Worm (Caenorhabditis elegans) whole organism, L4 larva: Measurements from ENCODE around the gene Y37H2A.11.
A peak's percentile ranks its signal among the peaks of the same experiment; 100 is the strongest.

Experiments
- F10B5.3 ChIP-seq: sonication (generic microtip); optimal IDR thresholded peaks from 2 replicates; lab custom pipeline; 2016; ENCODE audit warnings: mild to moderate bottlenecking, missing genetic modification characterization, missing compliant biosample characterization
- F26F4.8 ChIP-seq: fragments of 200-800 bp; sonication (Bioruptor generic); conservative IDR thresholded peaks from 2 replicates; pipeline ENCODE4 v1.3.6; 2022; ENCODE audit warnings: missing genetic modification characterization, missing compliant biosample characterization
- Y5F2A.4 ChIP-seq: fragments of 200-800 bp; sonication (Bioruptor generic); optimal IDR thresholded peaks from 2 replicates; lab custom pipeline; 2018; ENCODE audit warnings: mild to moderate bottlenecking, missing genetic modification characterization, missing compliant biosample characterization
- ZK337.2 ChIP-seq: fragments of 200-800 bp; sonication (Bioruptor generic); IDR thresholded peaks from 2 replicates; pipeline ENCODE4 v1.3.6; 2022; ENCODE audit warnings: missing genetic modification reagents, missing genetic modification characterization, missing compliant biosample characterization
- aha-1 ChIP-seq: fragments of 150-350 bp; peaks from one replicate; lab custom pipeline; 2014; ENCODE audit warnings: missing biosample characterization, missing genetic modification characterization
- ceh-32 ChIP-seq: sonication (generic microtip); optimal IDR thresholded peaks from 2 replicates; lab custom pipeline; 2016; ENCODE audit warnings: mild to moderate bottlenecking, missing genetic modification characterization, missing compliant biosample characterization; ENCODE audit not compliant: poor library complexity
- ceh-44 ChIP-seq: fragments of 200-800 bp; sonication (Bioruptor generic); IDR thresholded peaks from 2 replicates; pipeline ENCODE4 v1.3.6; 2022; ENCODE audit warnings: missing genetic modification reagents, missing genetic modification characterization, missing compliant biosample characterization
- ceh-82 ChIP-seq: sonication (generic microtip); optimal IDR thresholded peaks from 2 replicates; lab custom pipeline; 2017; ENCODE audit warnings: missing biosample characterization, missing genetic modification characterization
- daf-12 ChIP-seq: fragments of 150-350 bp; optimal IDR thresholded peaks from 2 replicates; lab custom pipeline; 2014; ENCODE audit warnings: missing biosample characterization, missing genetic modification reagents, missing genetic modification characterization
- dmd-6 ChIP-seq: fragments of 200-800 bp; sonication (Bioruptor generic); IDR thresholded peaks from 2 replicates; pipeline ENCODE4 v1.3.6; 2022; ENCODE audit warnings: missing genetic modification reagents, missing genetic modification characterization, missing compliant biosample characterization
- duxl-1 ChIP-seq: sonication (generic microtip); optimal IDR thresholded peaks from 2 replicates; lab custom pipeline; 2016; ENCODE audit warnings: mild to moderate bottlenecking, missing genetic modification characterization, moderate library complexity, missing compliant biosample characterization; ENCODE audit not compliant: poor library complexity
- egl-43 ChIP-seq: fragments of 200-800 bp; sonication (Bioruptor generic); IDR thresholded peaks from 2 replicates; pipeline ENCODE4 v1.3.6; 2022; ENCODE audit warnings: missing genetic modification reagents, missing genetic modification characterization, missing compliant biosample characterization
- fkh-10 ChIP-seq: fragments of 150-350 bp; optimal IDR thresholded peaks from 2 replicates; lab custom pipeline; 2014; ENCODE audit warnings: missing biosample characterization, missing genetic modification reagents, missing genetic modification characterization
- hlh-11 ChIP-seq: fragments of 200-800 bp; sonication (Bioruptor generic); optimal IDR thresholded peaks from 2 replicates; lab custom pipeline; 2018; ENCODE audit warnings: mild to moderate bottlenecking, missing genetic modification characterization, missing compliant biosample characterization
- lim-7 ChIP-seq: fragments of 200-800 bp; sonication (Bioruptor generic); IDR thresholded peaks from 2 replicates; pipeline ENCODE4 v1.3.6; 2022; ENCODE audit warnings: missing genetic modification characterization, missing compliant biosample characterization
- lin-15B ChIP-seq: fragments of 150-350 bp; sonication (generic microtip); optimal IDR thresholded peaks from 3 replicates; lab custom pipeline; 2014; ENCODE audit warnings: missing biosample characterization, missing genetic modification characterization
- lin-38 ChIP-seq: fragments of 200-800 bp; sonication (Bioruptor generic); IDR thresholded peaks from 2 replicates; pipeline ENCODE4 v1.3.6; 2022; ENCODE audit warnings: missing genetic modification reagents, missing genetic modification characterization, missing compliant biosample characterization
- lir-3 ChIP-seq: sonication (generic microtip); optimal IDR thresholded peaks from 2 replicates; lab custom pipeline; 2016; ENCODE audit warnings: mild to moderate bottlenecking, missing genetic modification characterization, missing compliant biosample characterization
- mdt-29 ChIP-seq: fragments of 200-800 bp; sonication (Bioruptor generic); IDR thresholded peaks from 2 replicates; pipeline ENCODE4 v1.3.6; 2022; ENCODE audit warnings: missing genetic modification reagents, missing genetic modification characterization, missing compliant biosample characterization
- mes-2 ChIP-seq: sonication (generic microtip); optimal IDR thresholded peaks from 2 replicates; lab custom pipeline; 2016; ENCODE audit warnings: missing genotype, mild to moderate bottlenecking, missing genetic modification characterization, missing compliant biosample characterization; ENCODE audit not compliant: poor library complexity, severe bottlenecking
- nhr-111 ChIP-seq: fragments of 200-800 bp; sonication (Bioruptor generic); optimal IDR thresholded peaks from 2 replicates; lab custom pipeline; 2018; ENCODE audit warnings: mild to moderate bottlenecking, missing genetic modification characterization, missing compliant biosample characterization
- nhr-41 ChIP-seq: fragments of 200-800 bp; sonication (Bioruptor generic); IDR thresholded peaks from 2 replicates; pipeline ENCODE4 v1.3.6; 2022; ENCODE audit warnings: missing genetic modification reagents, missing genetic modification characterization, missing compliant biosample characterization
- nhr-48 ChIP-seq: sonication (generic microtip); optimal IDR thresholded peaks from 2 replicates; lab custom pipeline; 2016; ENCODE audit warnings: mild to moderate bottlenecking, missing genetic modification characterization, missing compliant biosample characterization
- nhr-76 ChIP-seq: fragments of 150-350 bp; optimal IDR thresholded peaks from 2 replicates; lab custom pipeline; 2014; ENCODE audit warnings: missing biosample characterization, missing genetic modification characterization
- pqm-1 ChIP-seq: sonication (generic microtip); optimal IDR thresholded peaks from 2 replicates; lab custom pipeline; 2017; ENCODE audit warnings: missing biosample characterization, missing genetic modification characterization
- rbr-2 ChIP-seq: sonication (generic microtip); optimal IDR thresholded peaks from 2 replicates; lab custom pipeline; 2016; ENCODE audit warnings: missing genotype, missing genetic modification characterization, missing compliant biosample characterization
- set-16 ChIP-seq: fragments of 200-800 bp; sonication (Bioruptor generic); IDR thresholded peaks from 2 replicates; pipeline ENCODE4 v1.3.6; 2022; ENCODE audit warnings: missing genetic modification reagents, missing genetic modification characterization, missing compliant biosample characterization
- skn-1 ChIP-seq: fragments of 150-350 bp; optimal IDR thresholded peaks from 2 replicates; lab custom pipeline; 2014; ENCODE audit warnings: missing biosample characterization, missing genetic modification characterization
- snpc-1.2 ChIP-seq: fragments of 200-800 bp; sonication (Bioruptor generic); IDR thresholded peaks from 2 replicates; pipeline ENCODE4 v1.3.6; 2022; ENCODE audit warnings: missing genetic modification reagents, missing genetic modification characterization, missing compliant biosample characterization
- unc-62 ChIP-seq, 3 experiments: fragments of 150-350 bp in 1 of 3; sonication (generic microtip); optimal IDR thresholded peaks in 2 of 3; peaks in 1 of 3; 1 replicate in 1 of 3; 2 replicates in 2 of 3; lab custom pipeline; 2014 to 2017; ENCODE audit warnings: missing biosample characterization in 3 of 3, missing genetic modification characterization in 3 of 3, missing genetic modification reagents in 3 of 3, missing genotype in 1 of 3
- ztf-11 ChIP-seq: fragments of 150-350 bp; optimal IDR thresholded peaks from 2 replicates; lab custom pipeline; 2014; ENCODE audit warnings: missing biosample characterization, missing genetic modification characterization

Gene Y37H2A.11

DNA sequence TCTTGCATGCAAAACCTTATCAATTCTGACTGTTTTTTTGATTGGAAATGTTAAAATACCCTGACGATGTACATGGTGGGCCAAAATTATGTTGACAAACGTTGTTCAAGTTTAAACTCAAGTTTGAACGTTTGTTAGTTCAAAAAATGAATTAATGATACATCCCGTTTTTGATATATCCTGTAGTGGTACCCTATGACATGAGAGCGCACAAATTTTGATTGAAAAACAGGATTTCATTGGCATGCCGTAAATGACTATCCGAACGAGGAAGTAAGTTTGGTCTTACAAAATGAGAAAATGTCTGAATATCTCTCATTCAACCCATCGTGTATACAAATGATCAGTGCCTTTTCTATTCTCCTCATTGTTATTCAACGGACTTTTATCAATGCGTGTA, at the start of gene Y37H2A.11:
TSS of gene Y37H2A.11 (plus strand) at position 301 of the 400 bp plus-strand sequence.
- no peak for TF ChIP-seq rbr-2
- no peak for TF ChIP-seq lin-38 (GFP tag; lab: Robert Waterston, UW)
- TF ChIP-seq nhr-48 (tag; lab: Kevin White, UChicago) = no peak
- no peak for TF ChIP-seq lir-3 (tag; lab: Kevin White, UChicago)
- TF ChIP-seq skn-1 = no peak
- TF ChIP-seq ceh-32 = no peak
- no peak for TF ChIP-seq snpc-1.2 (GFP tag; lab: Robert Waterston, UW)
- no peak for TF ChIP-seq Y5F2A.4
- no peak for TF ChIP-seq mdt-29 (GFP tag; lab: Robert Waterston, UW)
- no peak for TF ChIP-seq dmd-6 (GFP tag; lab: Robert Waterston, UW)
- no peak for TF ChIP-seq pqm-1 (tag; lab: Kevin White, UChicago)
- TF ChIP-seq nhr-76 = no peak
- TF ChIP-seq mes-2 (tag; lab: Kevin White, UChicago) = no peak

- TF ChIP-seq lim-7 (GFP tag; lab: Robert Waterston, UW) (no peak), F26F4.8 (no peak), lin-15B (no peak), duxl-1 (no peak), nhr-111 (GFP tag; lab: Kevin White, UChicago) (no peak), nhr-41 (GFP tag; lab: Robert Waterston, UW) (no peak), nhr-76 (no peak), pqm-1 (tag; lab: Kevin White, UChicago) (no peak), fkh-10 (GFP tag; lab: Kevin White, UChicago) (no peak), ztf-11 (tag; lab: Kevin White, UChicago) (no peak), ceh-44 (GFP tag; lab: Robert Waterston, UW) (no peak), daf-12 (tag; lab: Kevin White, UChicago) (no peak), aha-1 (tag; lab: Kevin White, UChicago) (no peak)
These were observed 47.3 kb upstream of the Y37H2A.11 start for ce11 chrV:18093941-18094340.

- TF ChIP-seq egl-43 (GFP tag; lab: Robert Waterston, UW) (no peak), ceh-82 (tag; lab: Kevin White, UChicago) (no peak)
These were observed 42.9 kb upstream of the Y37H2A.11 start, which contains the start of gene par-4 for ce11 chrV:18098387-18098786. Gene par-4, plus strand, starts transcription at chrV:18098687.

- TF ChIP-seq F10B5.3 = no peak
- 0 out of 2 replicates have a peak, but pooled peaks have one; percentile 22 for TF ChIP-seq egl-43 (GFP tag; lab: Robert Waterston, UW)
- TF ChIP-seq set-16 (GFP tag; lab: Robert Waterston, UW) = peak; percentile 72
- TF ChIP-seq aha-1 (tag; lab: Kevin White, UChicago) = peak; percentile 72
These were observed 35.2 kb upstream of the Y37H2A.11 start for ce11 chrV:18106055-18106454.

DNA sequence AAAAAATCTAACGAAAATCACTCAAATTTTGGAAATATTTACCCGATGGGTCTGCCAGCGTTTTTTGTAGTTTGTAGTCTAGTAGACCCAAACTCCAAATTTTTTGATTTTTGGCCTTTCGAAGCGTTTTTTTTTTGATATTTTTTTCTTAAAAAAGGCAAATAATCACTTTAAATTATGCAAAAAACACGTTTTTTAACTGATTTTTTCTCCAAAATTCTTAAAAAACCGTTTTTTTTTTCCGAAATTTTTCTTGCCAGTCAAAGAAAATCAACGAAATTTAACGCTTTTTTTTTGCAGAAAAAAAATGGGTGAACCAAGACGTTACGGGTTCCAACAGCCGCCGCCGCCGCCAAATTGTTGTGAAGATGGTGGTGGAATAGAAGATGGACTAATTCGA, 33.3 kb upstream of the Y37H2A.11 start, which contains the start of gene Y37H2A.1:
TSS of gene Y37H2A.1 (plus strand) at position 301 of the 400 bp plus-strand sequence.
- TF ChIP-seq aha-1 (tag; lab: Kevin White, UChicago) (no peak), hlh-11 (no peak), ZK337.2 (no peak), lin-15B (no peak)

- TF ChIP-seq unc-62 (GFP tag; optimal IDR thresholded peaks at IDR 0.05 in 1 of 2; lab: Kevin White, UChicago) (peak in 1 of 2 experiments; percentile 97), unc-62 (tag; optimal IDR thresholded peaks at IDR 0.05; lab: Kevin White, UChicago) (no peak), daf-12 (tag; lab: Kevin White, UChicago) (no peak)
These were observed 31.8 kb upstream of the Y37H2A.11 start for ce11 chrV:18109449-18109848.
